Worm (Caenorhabditis elegans) whole organism, L4/young adult: ENCODE measurements around the gene ZK632.4.

Source experiments
- dao-5 ChIP-seq: sonication (generic microtip); optimal IDR thresholded peaks from 2 replicates; lab custom pipeline; 2016; ENCODE audit warnings: missing genotype, missing genetic modification characterization, moderate library complexity, missing compliant biosample characterization
- him-1 ChIP-seq: sonication (generic microtip); optimal IDR thresholded peaks from 2 replicates; lab custom pipeline; 2016; ENCODE audit warnings: missing genotype, missing genetic modification reagents, missing genetic modification characterization, missing compliant biosample characterization

- TF ChIP-seq him-1 (tag; lab: Kevin White, UChicago) = no peak
- no peak for TF ChIP-seq dao-5 (tag; lab: Kevin White, UChicago)
Measured at ce11 chrIII:9848603-9849002, 41.3 kb upstream of the ZK632.4 start.
